Worm (Caenorhabditis elegans) whole organism, mixed stage, embryonic: ENCODE data around the gene mogs-1.

Experiments used
- blmp-1 ChIP-seq: fragments of 150-350 bp; optimal IDR thresholded peaks from 2 replicates; lab custom pipeline; 2014; ENCODE audit warnings: missing biosample characterization, missing genetic modification characterization
- ceh-43 ChIP-seq: fragments of 200-800 bp; sonication (Bioruptor generic); optimal IDR thresholded peaks from 2 replicates; lab custom pipeline; 2018; ENCODE audit warnings: mild to moderate bottlenecking, missing genetic modification characterization, moderate library complexity, missing compliant biosample characterization
- ces-1 ChIP-seq: fragments of 150-350 bp; optimal IDR thresholded peaks from 2 replicates; lab custom pipeline; 2014; ENCODE audit warnings: missing biosample characterization, missing genetic modification reagents, missing genetic modification characterization
- lin-32 ChIP-seq: fragments of 200-800 bp; sonication (Bioruptor generic); optimal IDR thresholded peaks from 2 replicates; lab custom pipeline; 2018; ENCODE audit warnings: mild to moderate bottlenecking, missing genetic modification characterization, missing compliant biosample characterization
- mls-2 ChIP-seq: sonication (generic microtip); optimal IDR thresholded peaks from 2 replicates; lab custom pipeline; 2016; ENCODE audit warnings: mild to moderate bottlenecking, missing genetic modification characterization, moderate library complexity, missing compliant biosample characterization
- nhr-12 ChIP-seq: fragments of 150-350 bp; optimal IDR thresholded peaks from 2 replicates; lab custom pipeline; 2014; ENCODE audit warnings: missing biosample characterization, missing genetic modification characterization
- pha-4 ChIP-seq: fragments of 150-350 bp; optimal IDR thresholded peaks from 2 replicates; lab custom pipeline; 2018; ENCODE audit warnings: missing biosample characterization, missing genetic modification reagents, missing genetic modification characterization

DNA sequence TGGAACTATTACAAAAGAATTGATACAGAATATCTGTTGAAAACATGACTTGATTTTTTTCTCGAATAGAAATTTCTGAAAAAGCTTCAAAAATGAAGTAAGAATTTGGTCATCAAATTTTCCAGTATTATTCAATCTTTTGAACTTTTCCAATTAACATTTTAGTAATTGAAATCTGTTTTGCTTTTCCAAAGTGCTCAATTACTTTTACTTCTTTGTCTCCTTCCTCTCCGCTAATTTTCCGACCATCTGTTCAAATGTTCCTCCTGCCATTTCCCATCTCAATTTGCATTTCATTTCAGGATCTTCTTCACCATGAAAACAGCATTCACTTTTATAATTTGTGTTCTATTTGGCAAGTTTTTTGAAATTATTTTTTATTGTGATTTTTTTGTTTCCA is 27.1 kb upstream of the mogs-1 start, which contains the start of gene F36H1.11:
- peak; percentile 79 for TF ChIP-seq ces-1 (GFP tag; lab: Kevin White, UChicago)
- no peak for TF ChIP-seq lin-32
- no peak for TF ChIP-seq blmp-1 (tag; lab: Kevin White, UChicago)
- TF ChIP-seq pha-4 (tag; lab: Kevin White, UChicago) = no peak
- TF ChIP-seq ceh-43 (GFP tag; lab: Kevin White, UChicago) = no peak
- no peak for TF ChIP-seq nhr-12 (tag; lab: Kevin White, UChicago)
- TF ChIP-seq mls-2 (tag; lab: Kevin White, UChicago) = no peak
